Fruit fly (Drosophila melanogaster): ENCODE measurements around the gene BG642312.

BG642312 gene

DNA sequence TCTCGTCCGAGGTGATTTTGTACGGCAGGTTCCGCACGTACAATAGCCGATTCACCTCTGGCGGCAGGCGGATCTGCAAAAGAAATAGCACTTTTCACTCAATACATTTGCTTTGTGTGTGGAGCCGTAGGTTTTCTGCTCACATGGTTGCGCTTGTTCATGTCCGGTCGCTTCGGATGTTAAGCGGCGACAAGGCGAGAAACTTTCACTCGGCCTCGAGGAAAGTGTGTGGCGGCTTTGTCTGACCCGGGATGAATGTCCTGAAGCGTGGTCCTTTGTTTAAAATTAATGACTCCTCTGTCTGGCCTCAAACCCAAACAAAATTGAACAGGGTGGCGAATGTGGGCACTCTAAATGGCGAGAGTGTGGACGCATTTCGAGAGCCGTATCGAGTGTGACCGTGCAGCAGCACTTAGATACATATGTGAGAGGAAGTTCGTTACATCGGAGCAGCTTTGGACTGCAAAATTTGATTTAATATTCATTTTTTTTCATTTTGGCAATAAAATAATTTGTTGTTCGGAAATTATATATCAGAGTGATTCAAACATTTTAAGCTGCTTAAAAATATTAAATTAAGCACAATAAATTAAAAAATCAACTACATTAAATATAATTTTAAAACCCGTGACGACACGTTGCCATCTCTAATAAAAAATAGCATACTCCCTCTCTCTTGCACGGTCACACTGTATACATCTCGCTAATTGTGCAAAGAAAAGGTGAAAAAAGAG is 40.2 kb downstream of the BG642312 start, which contains the start of the genes Sf3b6 and Tnpo (continued):
- no peak for TF ChIP-seq Dfd (GFP tag; optimal IDR thresholded peaks at IDR 0.05)
- peak; percentile 78 for TF ChIP-seq Lhr (GFP tag; optimal IDR thresholded peaks at IDR 0.05)
- TF ChIP-seq CG17829 (tag; optimal IDR thresholded peaks at IDR 0.05), result peak; percentile 86
- TF ChIP-seq CG11456 (GFP tag; IDR thresholded peaks at IDR 0.05), result peak; percentile 84
- peak; percentile 80 for TF ChIP-seq CG4820 (GFP tag; optimal IDR thresholded peaks at IDR 0.05)
- no peak for TF ChIP-seq CG2678 (tag; optimal IDR thresholded peaks at IDR 0.05)
- no peak for TF ChIP-seq CG7745 (tag; optimal IDR thresholded peaks at IDR 0.05)
- TF ChIP-seq CG17186 (GFP tag; optimal IDR thresholded peaks at IDR 0.05), result peak; percentile 62
- peak; percentile 39; the same call in 1 of the 3 replicates for TF ChIP-seq CG6175 (GFP tag; IDR thresholded peaks at IDR 0.05)
- TF ChIP-seq CG34224 (GFP tag; IDR thresholded peaks at IDR 0.05; ENCODE audit: partially characterized antibody), result peak; percentile 36
- peak; percentile 39 for TF ChIP-seq Adf1 (GFP tag; IDR thresholded peaks at IDR 0.05)
- TF ChIP-seq CG13424 (tag; optimal IDR thresholded peaks at IDR 0.05), result peak; percentile 90
- no peak for TF ChIP-seq Asciz (GFP tag; optimal IDR thresholded peaks at IDR 0.05)
- TF ChIP-seq CG9437 (GFP tag; optimal IDR thresholded peaks at IDR 0.05), result peak; percentile 76
- peak; percentile 85 for TF ChIP-seq Meics (GFP tag; optimal IDR thresholded peaks at IDR 0.05)
- TF ChIP-seq lola (GFP tag; optimal IDR thresholded peaks at IDR 0.05), result peak in 1 of 3 experiments; percentile 91
- TF ChIP-seq Side (GFP tag; optimal IDR thresholded peaks at IDR 0.05), result no peak
- peak; percentile 63 for TF ChIP-seq Bdp1 (GFP tag; optimal IDR thresholded peaks at IDR 0.05)
- TF ChIP-seq CG3065 (GFP tag; optimal IDR thresholded peaks at IDR 0.05), result peak; percentile 45
- TF ChIP-seq CG7786 (GFP tag; optimal IDR thresholded peaks at IDR 0.05), result peak; percentile 41
- TF ChIP-seq PHDP (tag; optimal IDR thresholded peaks at IDR 0.05), result no peak
- peak; percentile 70 for TF ChIP-seq HHEX (GFP tag; optimal IDR thresholded peaks at IDR 0.05)
- no peak for TF ChIP-seq Tbp (GFP tag; optimal IDR thresholded peaks at IDR 0.05)
- 0 out of 3 replicates have a peak, but pooled peaks have one; percentile 37 for TF ChIP-seq CG2199 (GFP tag; IDR thresholded peaks at IDR 0.05)
- 0 out of 2 replicates have a peak, but pooled peaks have one; percentile 58 for TF ChIP-seq ap (GFP tag; IDR thresholded peaks at IDR 0.05)
- TF ChIP-seq ewg (GFP tag; optimal IDR thresholded peaks at IDR 0.05), result no peak
- peak; percentile 61 for TF ChIP-seq Antp (GFP tag; optimal IDR thresholded peaks at IDR 0.05)
- peak; percentile 9 for TF ChIP-seq her (GFP tag; optimal IDR thresholded peaks at IDR 0.05)
- TF ChIP-seq Dll (GFP tag; IDR thresholded peaks at IDR 0.05; ENCODE audit: partially characterized antibody), result peak; percentile 84
- TF ChIP-seq CG3281 (GFP tag; optimal IDR thresholded peaks at IDR 0.05), result no peak
- peak; percentile 99 for TF ChIP-seq CG9797 (GFP tag; optimal IDR thresholded peaks at IDR 0.05)
- TF ChIP-seq Oaz (GFP tag; IDR thresholded peaks at IDR 0.05), result peak; percentile 63; the same call in 1 of the 2 replicates
- peak; percentile 87 for TF ChIP-seq Aef1 (GFP tag; IDR thresholded peaks at IDR 0.05)
- TF ChIP-seq CG3838 (GFP tag; optimal IDR thresholded peaks at IDR 0.05), result peak; percentile 31
- TF ChIP-seq Sry-β (GFP tag; optimal IDR thresholded peaks at IDR 0.05), result peak; percentile 70
- TF ChIP-seq Ada2b (GFP tag; IDR thresholded peaks at IDR 0.05), result peak; percentile 70
- peak; percentile 78 for TF ChIP-seq Ets97D (GFP tag; optimal IDR thresholded peaks at IDR 0.05)
- no peak for TF ChIP-seq crol (GFP tag; IDR thresholded peaks at IDR 0.05)
- peak; percentile 74 for TF ChIP-seq Atf6 (GFP tag; IDR thresholded peaks at IDR 0.05)
- TF ChIP-seq ftz-f1 (GFP tag; optimal IDR thresholded peaks at IDR 0.05), result no peak
- no peak for TF ChIP-seq pita (GFP tag; optimal IDR thresholded peaks at IDR 0.05)
- peak; percentile 82 for TF ChIP-seq CG7357 (GFP tag; IDR thresholded peaks at IDR 0.05)
- TF ChIP-seq ci (GFP tag; IDR thresholded peaks at IDR 0.05), result peak; percentile 73; the same call in 2 of the 3 replicates
- peak; percentile 41; the same call in 1 of the 2 replicates for TF ChIP-seq CG1024 (GFP tag; IDR thresholded peaks at IDR 0.05)
- TF ChIP-seq CG10366 (GFP tag; IDR thresholded peaks at IDR 0.05), result peak; percentile 86
- TF ChIP-seq Drgx (GFP tag; IDR thresholded peaks at IDR 0.05), result peak; percentile 61
- peak; percentile 47 for TF ChIP-seq stwl (tag; optimal IDR thresholded peaks at IDR 0.05)
- peak; percentile 56 for TF ChIP-seq org-1 (GFP tag; optimal IDR thresholded peaks at IDR 0.05)
- TF ChIP-seq cg (GFP tag; optimal IDR thresholded peaks at IDR 0.05), result no peak
